Worm (Caenorhabditis elegans): ENCODE results near the gene egas-4.
A peak's percentile ranks its signal among the peaks of the same experiment; 100 is the strongest.

The egas-4 gene

DNA sequence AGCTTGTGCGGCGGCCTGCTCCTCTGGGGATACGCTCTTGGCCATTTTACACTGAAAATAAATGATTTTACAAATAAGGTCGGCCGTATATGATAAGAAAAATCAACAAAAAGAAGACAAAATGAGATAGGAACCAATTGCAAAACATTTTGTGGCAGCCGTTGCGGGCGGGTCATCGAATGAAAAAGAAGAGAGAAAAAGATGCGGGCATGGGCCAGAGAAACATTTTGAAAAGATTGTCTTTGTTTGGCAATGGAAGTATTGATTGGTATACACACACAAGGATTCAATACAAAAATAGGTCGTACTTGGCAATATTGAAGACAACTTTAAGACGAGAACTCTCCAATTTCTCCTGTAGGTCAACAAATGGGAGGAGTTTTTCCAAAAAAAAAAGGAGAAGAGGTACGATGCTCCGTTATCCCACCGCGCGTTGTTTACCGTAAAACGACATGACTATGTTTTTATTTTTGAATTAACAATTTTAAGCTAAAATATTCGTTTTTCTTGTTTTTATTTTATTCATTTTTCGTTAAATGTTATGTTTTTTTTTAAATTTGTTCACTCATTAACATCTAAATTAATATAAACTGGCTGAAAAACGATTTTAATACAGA is 15.1 kb upstream of the egas-4 start, which contains the start of the genes plc-4 and R05G6.4:
TSS of gene plc-4 (minus strand) at position 51 of the 617 bp plus-strand sequence.
TSS of gene R05G6.4 (plus strand) at position 617 of the 617 bp plus-strand sequence.
- no peak for TF ChIP-seq Y55F3AM.14 (GFP tag; optimal IDR thresholded peaks at IDR 0.05)
- no peak for TF ChIP-seq fos-1 (tag; optimal IDR thresholded peaks at IDR 0.05)
- TF ChIP-seq aly-2 (tag; optimal IDR thresholded peaks at IDR 0.05), result no peak
- no peak for TF ChIP-seq ztf-11 (tag; optimal IDR thresholded peaks at IDR 0.05)
- no peak for TF ChIP-seq zag-1 (tag; optimal IDR thresholded peaks at IDR 0.05)
- no peak for TF ChIP-seq elt-3 (tag; optimal IDR thresholded peaks at IDR 0.05)
- peak; percentile 18 for TF ChIP-seq nhr-25 (tag; optimal IDR thresholded peaks at IDR 0.05)
- TF ChIP-seq snpc-4 (tag; optimal IDR thresholded peaks at IDR 0.05), result no peak
- TF ChIP-seq nhr-11 (tag; optimal IDR thresholded peaks at IDR 0.05), result no peak
- peak in 1 of 2 experiments; percentile 55 for TF ChIP-seq lsy-2 (tag; optimal IDR thresholded peaks at IDR 0.05)
- no peak for TF ChIP-seq mab-5 (tag; optimal IDR thresholded peaks at IDR 0.05)
- no peak for TF ChIP-seq lin-39 (tag; optimal IDR thresholded peaks at IDR 0.05)
- no peak for TF ChIP-seq nhr-237 (tag; optimal IDR thresholded peaks at IDR 0.05)
- TF ChIP-seq sma-9 (GFP tag; optimal IDR thresholded peaks at IDR 0.05), result no peak
- no peak for TF ChIP-seq sma-9 (tag; optimal IDR thresholded peaks at IDR 0.05)
- TF ChIP-seq dmd-4 (tag; optimal IDR thresholded peaks at IDR 0.05), result no peak
- no peak for TF ChIP-seq sma-3 (GFP tag; optimal IDR thresholded peaks at IDR 0.05)
- TF ChIP-seq ZK546.5 (tag; optimal IDR thresholded peaks at IDR 0.05), result no peak
- TF ChIP-seq skn-1 (tag; optimal IDR thresholded peaks at IDR 0.05), result no peak
- no peak for TF ChIP-seq unc-62 (GFP tag; optimal IDR thresholded peaks at IDR 0.05)
- no peak for TF ChIP-seq ztf-1 (GFP tag; conservative IDR thresholded peaks at IDR 0.05)
- TF ChIP-seq alr-1 (tag; optimal IDR thresholded peaks at IDR 0.05), result no peak
- TF ChIP-seq egl-27 (tag; optimal IDR thresholded peaks at IDR 0.05), result no peak
- no peak for TF ChIP-seq sem-4 (tag; optimal IDR thresholded peaks at IDR 0.05)
- TF ChIP-seq ztf-4 (tag; optimal IDR thresholded peaks at IDR 0.05), result no peak
- peak; percentile 49 for TF ChIP-seq unc-55 (GFP tag; optimal IDR thresholded peaks at IDR 0.05)
- peak; percentile 65 for TF ChIP-seq nhr-129 (tag; optimal IDR thresholded peaks at IDR 0.05)
- peak; percentile 11 for TF ChIP-seq F13H6.1 (tag; optimal IDR thresholded peaks at IDR 0.05)
- TF ChIP-seq nhr-10 (tag; optimal IDR thresholded peaks at IDR 0.05), result no peak
- TF ChIP-seq nhr-12 (tag; optimal IDR thresholded peaks at IDR 0.05), result no peak
- no peak for TF ChIP-seq ama-1 (optimal IDR thresholded peaks at IDR 0.05)
- TF ChIP-seq nhr-23 (tag; optimal IDR thresholded peaks at IDR 0.05), result no peak
- TF ChIP-seq nhr-6 (tag; optimal IDR thresholded peaks at IDR 0.05), result no peak
- peak; percentile 40 for TF ChIP-seq gmeb-1 (tag; optimal IDR thresholded peaks at IDR 0.05)
- no peak for TF ChIP-seq ceh-82 (tag; optimal IDR thresholded peaks at IDR 0.05)
- peak; percentile 39 for TF ChIP-seq crh-2 (tag; optimal IDR thresholded peaks at IDR 0.05)
- no peak for TF ChIP-seq lin-13 (GFP tag; optimal IDR thresholded peaks at IDR 0.05)
- peak; percentile 81 for TF ChIP-seq R02D3.7 (tag; optimal IDR thresholded peaks at IDR 0.05)
- peak; percentile 61 for TF ChIP-seq C34F6.9 (tag; optimal IDR thresholded peaks at IDR 0.05)
- no peak for TF ChIP-seq ceh-16 (tag; optimal IDR thresholded peaks at IDR 0.05)
- no peak for TF ChIP-seq lin-11 (tag; optimal IDR thresholded peaks at IDR 0.05)

- TF ChIP-seq egl-27 (tag; optimal IDR thresholded peaks at IDR 0.05) (no peak), C34F6.9 (tag; optimal IDR thresholded peaks at IDR 0.05) (no peak), ceh-16 (tag; optimal IDR thresholded peaks at IDR 0.05) (no peak), mab-5 (tag; optimal IDR thresholded peaks at IDR 0.05) (no peak), dmd-4 (tag; optimal IDR thresholded peaks at IDR 0.05) (no peak), nhr-21 (tag; optimal IDR thresholded peaks at IDR 0.05) (no peak), sma-9 (GFP tag; optimal IDR thresholded peaks at IDR 0.05) (no peak), sma-9 (tag; optimal IDR thresholded peaks at IDR 0.05) (no peak), alr-1 (tag; optimal IDR thresholded peaks at IDR 0.05) (no peak)
These were observed 13.2 kb upstream of the egas-4 start for ce11 chrIV:7510829-7511228.

ce11 chrIV:7508850-7509249 is 11.2 kb upstream of the egas-4 start:
- TF ChIP-seq C34F6.9 (tag; optimal IDR thresholded peaks at IDR 0.05), result no peak
- peak in 1 of 2 experiments; percentile 87 for TF ChIP-seq lsy-2 (tag; optimal IDR thresholded peaks at IDR 0.05)
